Worm (Caenorhabditis elegans) whole organism, young adult: ENCODE data around the gene T01C3.11.
A peak's percentile ranks its signal among the peaks of the same experiment; 100 is the strongest.
"Not testable (repeated sequence)": the region's sequence is repeated elsewhere in the genome, so short reads cannot be mapped to it uniquely, and the experiment has no call there.

Experiments used
- B0261.1 ChIP-seq: sonication (generic microtip); optimal IDR thresholded peaks from 2 replicates; lab custom pipeline; 2016; ENCODE audit warnings: mild to moderate bottlenecking, missing genetic modification characterization, moderate library complexity, missing compliant biosample characterization
- F22D6.2 ChIP-seq: sonication (generic microtip); optimal IDR thresholded peaks from 2 replicates; lab custom pipeline; 2016; ENCODE audit warnings: mild to moderate bottlenecking, missing genetic modification characterization, missing compliant biosample characterization
- F39B2.1 ChIP-seq: fragments of 200-800 bp; sonication (Bioruptor generic); IDR thresholded peaks from 2 replicates; pipeline ENCODE4 v1.3.6; 2022; ENCODE audit warnings: missing genetic modification reagents, missing genetic modification characterization, missing compliant biosample characterization
- F49E8.2 ChIP-seq: sonication (generic microtip); optimal IDR thresholded peaks from 3 replicates; lab custom pipeline; 2017; ENCODE audit warnings: missing genetic modification characterization, mild to moderate bottlenecking, missing compliant biosample characterization, antibody characterized with exemption, moderate library complexity; ENCODE audit not compliant: insufficient read depth
- F52B5.7 ChIP-seq: sonication (generic microtip); optimal IDR thresholded peaks from 2 replicates; lab custom pipeline; 2016; ENCODE audit warnings: mild to moderate bottlenecking, missing genetic modification characterization, missing compliant biosample characterization
- F57C9.4 ChIP-seq: sonication (generic microtip); optimal IDR thresholded peaks from 2 replicates; lab custom pipeline; 2017; ENCODE audit warnings: mild to moderate bottlenecking, missing genetic modification characterization, missing compliant biosample characterization
- K12H6.12 ChIP-seq: fragments of 200-800 bp; sonication (Bioruptor generic); optimal IDR thresholded peaks from 2 replicates; lab custom pipeline; 2018; ENCODE audit warnings: mild to moderate bottlenecking, missing genetic modification characterization, missing compliant biosample characterization
- T26A5.8 ChIP-seq: sonication (generic microtip); optimal IDR thresholded peaks from 2 replicates; lab custom pipeline; 2016; ENCODE audit warnings: missing genetic modification characterization, missing compliant biosample characterization
- Y53F4B.3 ChIP-seq: fragments of 200-800 bp; sonication (Bioruptor generic); IDR thresholded peaks from 2 replicates; pipeline ENCODE4 v1.3.6; 2022; ENCODE audit warnings: missing genetic modification reagents, missing genetic modification characterization, missing compliant biosample characterization
- Y53G8AR.9 ChIP-seq: fragments of 200-800 bp; sonication (Bioruptor generic); conservative IDR thresholded peaks from 2 replicates; pipeline ENCODE4 v1.3.6; 2022; ENCODE audit warnings: missing genetic modification reagents, missing genetic modification characterization, missing compliant biosample characterization
- Y67H2A.10 ChIP-seq: fragments of 200-800 bp; sonication (Bioruptor generic); conservative IDR thresholded peaks from 2 replicates; pipeline ENCODE4 v1.3.6; 2022; ENCODE audit warnings: missing genetic modification reagents, missing genetic modification characterization, missing compliant biosample characterization
- ZK185.1 ChIP-seq: sonication (generic microtip); optimal IDR thresholded peaks from 2 replicates; lab custom pipeline; 2016; ENCODE audit warnings: mild to moderate bottlenecking, missing genetic modification characterization, missing compliant biosample characterization; ENCODE audit not compliant: poor library complexity, severe bottlenecking
- aptf-3 ChIP-seq: fragments of 200-800 bp; sonication (Bioruptor generic); IDR thresholded peaks from 2 replicates; pipeline ENCODE4 v1.3.6; 2022; ENCODE audit warnings: missing genetic modification characterization, missing compliant biosample characterization
- athp-1 ChIP-seq: sonication (generic microtip); optimal IDR thresholded peaks from 2 replicates; lab custom pipeline; 2017; ENCODE audit warnings: mild to moderate bottlenecking, missing genetic modification characterization, missing compliant biosample characterization
- ccch-3 ChIP-seq: fragments of 200-800 bp; sonication (Bioruptor generic); optimal IDR thresholded peaks from 2 replicates; lab custom pipeline; 2018; ENCODE audit warnings: mild to moderate bottlenecking, missing genetic modification characterization, missing compliant biosample characterization
- ceh-100 ChIP-seq: fragments of 200-800 bp; sonication (Bioruptor generic); IDR thresholded peaks from 2 replicates; pipeline ENCODE4 v1.3.6; 2022; ENCODE audit warnings: missing genetic modification reagents, missing genetic modification characterization, missing compliant biosample characterization
- ceh-79 ChIP-seq: sonication (generic microtip); optimal IDR thresholded peaks from 2 replicates; lab custom pipeline; 2017; ENCODE audit warnings: mild to moderate bottlenecking, missing genetic modification characterization, missing compliant biosample characterization
- efl-1 ChIP-seq: fragments of 150-350 bp; optimal IDR thresholded peaks from 2 replicates; lab custom pipeline; 2014; ENCODE audit warnings: missing biosample characterization, missing genetic modification reagents, missing genetic modification characterization
- hlh-26 ChIP-seq: fragments of 200-800 bp; sonication (Bioruptor generic); conservative IDR thresholded peaks from 2 replicates; pipeline ENCODE4 v1.3.6; 2022; ENCODE audit warnings: missing genetic modification reagents, missing genetic modification characterization, missing compliant biosample characterization
- hmg-1.2 ChIP-seq: fragments of 200-800 bp; sonication (Bioruptor generic); IDR thresholded peaks from 2 replicates; pipeline ENCODE4 v1.3.6; 2022; ENCODE audit warnings: missing genetic modification reagents, missing genetic modification characterization, missing compliant biosample characterization
- lag-1 ChIP-seq: fragments of 200-800 bp; sonication (Bioruptor generic); IDR thresholded peaks from 2 replicates; pipeline ENCODE4 v1.3.6; 2022; ENCODE audit warnings: missing genetic modification reagents, missing genetic modification characterization, missing compliant biosample characterization
- lin-54 ChIP-seq: fragments of 200-800 bp; sonication (Bioruptor generic); optimal IDR thresholded peaks from 2 replicates; lab custom pipeline; 2018; ENCODE audit warnings: mild to moderate bottlenecking, missing genetic modification characterization, missing compliant biosample characterization
- lsl-1 ChIP-seq: fragments of 200-800 bp; sonication (Bioruptor generic); optimal IDR thresholded peaks from 2 replicates; lab custom pipeline; 2018; ENCODE audit warnings: mild to moderate bottlenecking, missing genetic modification characterization, moderate library complexity, missing compliant biosample characterization
- mel-28 ChIP-seq: sonication (generic microtip); optimal IDR thresholded peaks from 2 replicates; lab custom pipeline; 2016; ENCODE audit warnings: borderline replicate concordance, mild to moderate bottlenecking, missing genetic modification characterization, missing compliant biosample characterization
- mes-4 ChIP-seq: sonication (generic microtip); optimal IDR thresholded peaks from 2 replicates; lab custom pipeline; 2016; ENCODE audit warnings: missing genotype, missing genetic modification characterization, missing compliant biosample characterization
- nfyb-1 ChIP-seq: fragments of 200-800 bp; sonication (Bioruptor generic); IDR thresholded peaks from 2 replicates; pipeline ENCODE4 v1.3.6; 2022; ENCODE audit warnings: missing genetic modification reagents, missing genetic modification characterization, missing compliant biosample characterization
- pbrm-1 ChIP-seq: fragments of 200-800 bp; sonication (Bioruptor generic); IDR thresholded peaks from 2 replicates; pipeline ENCODE4 v1.3.6; 2022; ENCODE audit warnings: missing genetic modification reagents, missing genetic modification characterization, missing compliant biosample characterization
- rcor-1 ChIP-seq: fragments of 200-800 bp; sonication (Bioruptor generic); IDR thresholded peaks from 2 replicates; pipeline ENCODE4 v1.3.6; 2022; ENCODE audit warnings: missing genetic modification reagents, missing genetic modification characterization, missing compliant biosample characterization
- rec-8 ChIP-seq, 2 experiments: sonication (generic microtip); optimal IDR thresholded peaks; 2 replicates each; lab custom pipeline; 2016; ENCODE audit warnings: mild to moderate bottlenecking in 2 of 2, missing genetic modification characterization in 2 of 2, missing genetic modification reagents in 2 of 2, missing genotype in 2 of 2, missing biosample characterization in 1 of 2, missing compliant biosample characterization in 1 of 2, moderate library complexity in 1 of 2
- sdz-38 ChIP-seq: sonication (generic microtip); optimal IDR thresholded peaks from 2 replicates; lab custom pipeline; 2016; ENCODE audit warnings: missing genotype, missing genetic modification characterization, missing compliant biosample characterization
- snpc-3.4 ChIP-seq: sonication (generic microtip); optimal IDR thresholded peaks from 2 replicates; lab custom pipeline; 2017; ENCODE audit warnings: missing genetic modification characterization, mild to moderate bottlenecking, missing compliant biosample characterization, antibody characterized with exemption, moderate library complexity, missing genotype, missing genetic modification reagents
- snpc-4 ChIP-seq, 5 experiments: fragments of 150-350 bp in 1 of 5; sonication (generic microtip) in 4 of 5; optimal IDR thresholded peaks; 2 replicates each; lab custom pipeline; 2014 to 2018; ENCODE audit warnings: missing genetic modification characterization in 5 of 5, missing biosample characterization in 3 of 5, antibody characterized with exemption in 2 of 5, mild to moderate bottlenecking in 2 of 5, missing compliant biosample characterization in 2 of 5, missing genotype in 2 of 5, moderate library complexity in 2 of 5, missing genetic modification reagents in 1 of 5
- tlf-1 ChIP-seq: fragments of 200-800 bp; sonication (Bioruptor generic); optimal IDR thresholded peaks from 2 replicates; lab custom pipeline; 2018; ENCODE audit warnings: mild to moderate bottlenecking, missing genetic modification characterization, missing compliant biosample characterization
- unc-62 ChIP-seq: fragments of 150-350 bp; optimal IDR thresholded peaks from 2 replicates; lab custom pipeline; 2014; ENCODE audit warnings: missing biosample characterization, missing genetic modification reagents, missing genetic modification characterization

T01C3.11 gene

DNA sequence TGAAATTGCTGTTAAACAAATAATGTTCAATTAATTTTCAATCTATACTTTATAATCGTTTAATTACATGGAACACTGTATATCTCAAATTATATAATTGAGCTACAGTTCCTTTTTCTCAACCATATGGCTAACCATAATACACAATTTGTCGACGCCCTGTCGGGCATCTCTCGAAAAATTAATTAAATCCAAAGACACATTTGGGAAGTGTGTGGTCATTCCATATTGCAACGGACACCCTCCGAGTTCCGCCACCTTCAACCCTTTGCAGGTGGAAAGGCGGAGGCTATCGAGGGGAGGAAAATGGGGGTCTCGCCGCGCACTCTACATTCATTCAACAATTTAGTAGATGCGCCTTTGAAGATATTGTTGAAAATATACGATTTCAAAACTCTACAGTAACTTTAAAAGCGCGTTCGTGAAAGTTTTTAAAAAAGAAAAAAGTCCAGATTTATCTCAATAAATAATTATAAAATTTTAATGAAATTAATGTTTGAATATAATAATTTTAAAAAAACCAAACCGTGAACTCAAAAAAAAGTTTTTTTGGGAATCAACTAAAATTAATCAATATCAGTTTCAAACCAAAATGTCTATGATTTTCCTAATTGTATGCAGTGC, 29.7 kb downstream of the T01C3.11 start, which contains the start of gene F14H8.8 (continued):
- TF ChIP-seq snpc-3.4: peak; percentile 96
- TF ChIP-seq rcor-1 (GFP tag; lab: Robert Waterston, UW): peak; percentile 80
- TF ChIP-seq athp-1 (tag; lab: Kevin White, UChicago): peak; percentile 15
- TF ChIP-seq lin-54: peak; percentile 47
- TF ChIP-seq mel-28 (tag; lab: Kevin White, UChicago): no peak
- TF ChIP-seq F22D6.2 (tag; lab: Kevin White, UChicago): no peak
- TF ChIP-seq ZK185.1 (tag; lab: Kevin White, UChicago): peak; percentile 2
- TF ChIP-seq efl-1 (GFP tag; lab: Kevin White, UChicago): peak; percentile 54
- peak; percentile 64 for TF ChIP-seq F49E8.2
- peak; percentile 60 for TF ChIP-seq ceh-100 (GFP tag; lab: Robert Waterston, UW)
- peak; percentile 80 for TF ChIP-seq lsl-1 (GFP tag; lab: Kevin White, UChicago)
- 0 out of 2 replicates have a peak, but pooled peaks have one; percentile 15 for TF ChIP-seq nfyb-1 (GFP tag; lab: Robert Waterston, UW)
- TF ChIP-seq snpc-4 (GFP tag; optimal IDR thresholded peaks at IDR 0.05; lab: Kevin White, UChicago): peak; percentile 96
- peak; percentile 87 to 98 (median 96) for TF ChIP-seq snpc-4 (tag; optimal IDR thresholded peaks at IDR 0.05; lab: Kevin White, UChicago)
- no peak for TF ChIP-seq F57C9.4 (tag; lab: Kevin White, UChicago)
- TF ChIP-seq rec-8 (tag; optimal IDR thresholded peaks at IDR 0.05; lab: Kevin White, UChicago): no peak
- no peak for TF ChIP-seq unc-62
- TF ChIP-seq pbrm-1: peak; percentile 86
- TF ChIP-seq Y53G8AR.9 (GFP tag; lab: Robert Waterston, UW): peak; percentile 59; the same call in 1 of the 2 replicates
- no peak for TF ChIP-seq aptf-3
- peak; percentile 30 for TF ChIP-seq tlf-1

DNA sequence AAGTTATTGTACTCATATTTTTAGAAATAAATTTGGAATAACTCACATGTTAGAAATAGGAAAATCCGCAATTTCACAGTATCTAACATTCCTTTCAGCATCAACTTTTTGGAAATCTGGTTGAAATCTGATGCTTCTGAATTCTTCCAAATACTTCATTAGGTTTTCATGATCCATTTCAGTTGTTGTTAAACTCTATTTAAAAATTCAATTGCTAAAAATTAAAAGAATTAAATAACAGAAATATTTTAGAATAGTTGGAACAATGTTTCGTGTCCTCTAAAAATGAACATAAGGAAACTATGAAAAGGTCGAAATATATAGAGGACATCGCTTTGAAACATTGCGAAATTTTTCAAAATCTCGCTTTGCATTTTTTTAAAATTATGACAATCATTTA, 32.0 kb downstream of the T01C3.11 start, which contains the start of gene cng-1:
Gene cng-1, minus strand, starts transcription at position 101 of the 400 bp plus-strand sequence.
- TF ChIP-seq Y67H2A.10 (GFP tag; lab: Robert Waterston, UW); F52B5.7 (tag; lab: Kevin White, UChicago); sdz-38: not testable (repeated sequence)

DNA sequence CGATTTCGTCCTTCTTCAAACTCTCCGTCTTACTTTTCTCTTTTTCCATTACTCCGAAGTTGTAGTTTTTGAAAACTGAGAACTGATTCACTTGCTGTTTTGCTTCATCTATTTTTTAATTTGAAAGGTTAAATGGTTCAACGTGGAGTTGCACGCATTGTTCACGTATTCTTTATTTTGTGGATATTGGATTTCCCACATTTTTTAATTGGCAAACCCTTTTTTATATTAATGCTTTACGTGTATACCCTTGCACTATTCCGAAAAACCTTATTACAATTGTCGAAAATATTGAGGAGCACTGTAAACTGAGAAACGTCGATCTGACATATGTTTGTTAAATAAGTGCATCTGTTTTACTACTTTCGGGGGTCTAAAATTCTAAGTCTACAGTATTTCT, 37.4 kb downstream of the T01C3.11 start, which contains the start of gene melo-3:
Gene melo-3, minus strand, starts transcription at position 101 of the 400 bp plus-strand sequence.
- TF ChIP-seq ceh-79 (tag; lab: Kevin White, UChicago); B0261.1 (tag; lab: Kevin White, UChicago); hlh-26 (GFP tag; lab: Robert Waterston, UW): not testable (repeated sequence)

DNA sequence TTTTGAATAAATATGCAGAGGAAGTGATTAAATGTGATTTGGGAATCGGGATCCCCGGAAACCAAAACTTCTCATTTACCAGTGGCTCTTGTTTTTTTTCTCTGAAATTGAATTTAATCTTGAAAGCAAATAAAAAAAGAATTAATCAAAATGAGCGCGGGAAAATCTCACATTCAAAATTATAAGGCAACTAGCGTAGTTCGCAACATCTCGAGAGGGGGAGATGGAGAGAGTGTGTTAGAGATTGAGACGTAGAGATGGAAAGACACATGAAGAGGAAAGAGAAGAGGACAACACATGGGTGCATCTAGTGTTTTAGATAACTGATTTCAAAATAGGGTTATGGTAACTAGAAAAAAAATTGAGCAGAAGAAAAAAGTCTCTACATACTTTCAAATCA, 48.8 kb downstream of the T01C3.11 start, which contains the start of gene sdc-3:
Gene sdc-3, minus strand, starts transcription at position 101 of the 400 bp plus-strand sequence.
- TF ChIP-seq hmg-1.2 (GFP tag; lab: Robert Waterston, UW) (peak; percentile 76; the same call in 1 of the 2 replicates), Y53F4B.3 (GFP tag; lab: Robert Waterston, UW) (no peak), T26A5.8 (no peak), ccch-3 (GFP tag; lab: Kevin White, UChicago) (no peak), mes-4 (tag; lab: Kevin White, UChicago) (no peak), lag-1 (GFP tag; lab: Robert Waterston, UW) (no peak), K12H6.12 (tag; lab: Kevin White, UChicago) (no peak), F39B2.1 (GFP tag; lab: Robert Waterston, UW) (no peak)
- TF ChIP-seq, all 124 proteins: peak for 1
